Worm (Caenorhabditis elegans) whole organism, L3 larva: ENCODE results near the gene H01M10.1.

Source experiments
- jun-1 ChIP-seq: fragments of 150-350 bp; optimal IDR thresholded peaks from 2 replicates; lab custom pipeline; 2014; ENCODE audit warnings: missing biosample characterization, missing genetic modification reagents, missing genetic modification characterization
- nhr-11 ChIP-seq: fragments of 150-350 bp; optimal IDR thresholded peaks from 2 replicates; lab custom pipeline; 2014; ENCODE audit warnings: missing biosample characterization, missing genetic modification characterization
- nhr-12 ChIP-seq: fragments of 150-350 bp; optimal IDR thresholded peaks from 2 replicates; lab custom pipeline; 2014; ENCODE audit warnings: missing biosample characterization, missing genetic modification characterization
- unc-39 ChIP-seq: sonication (generic microtip); optimal IDR thresholded peaks from 4 replicates; lab custom pipeline; 2017; ENCODE audit warnings: missing biosample characterization, missing genetic modification characterization
- zag-1 ChIP-seq: fragments of 150-350 bp; optimal IDR thresholded peaks from 2 replicates; lab custom pipeline; 2014; ENCODE audit warnings: missing biosample characterization, missing genetic modification characterization

DNA sequence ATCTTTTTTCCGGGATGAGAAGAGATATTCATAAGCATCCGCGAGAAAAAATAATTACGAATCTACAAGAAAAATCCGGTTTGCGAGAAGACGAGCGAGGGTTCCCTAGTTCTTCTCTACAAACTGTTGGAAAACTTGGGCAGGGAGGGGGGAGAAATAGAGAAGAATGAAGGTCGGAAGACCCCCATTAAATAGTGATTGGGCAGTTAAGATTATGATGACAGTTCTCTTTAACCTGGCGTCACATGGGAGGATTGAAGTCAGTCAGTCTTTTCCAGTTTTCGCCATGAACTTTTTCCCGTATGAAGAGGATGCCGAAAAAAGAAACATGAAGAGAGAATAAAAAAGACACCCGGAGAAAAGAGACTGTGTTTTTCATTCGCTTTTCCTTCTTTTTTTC, 10.4 kb upstream of the H01M10.1 start:
- TF ChIP-seq jun-1 (tag; lab: Kevin White, UChicago) (peak; percentile 13), nhr-11 (tag; lab: Kevin White, UChicago) (no peak), nhr-12 (tag; lab: Kevin White, UChicago) (no peak), zag-1 (tag; lab: Kevin White, UChicago) (no peak), unc-39 (tag; lab: Kevin White, UChicago) (no peak)
